Worm (Caenorhabditis elegans) whole organism, mixed stage, embryonic: ENCODE data around the gene C33D3.3.
A peak's percentile ranks its signal among the peaks of the same experiment; 100 is the strongest.

Experiments used
- M03D4.4 ChIP-seq: sonication (generic microtip); optimal IDR thresholded peaks from 2 replicates; lab custom pipeline; 2017; ENCODE audit warnings: mild to moderate bottlenecking, missing genetic modification characterization, missing compliant biosample characterization
- blmp-1 ChIP-seq: fragments of 150-350 bp; optimal IDR thresholded peaks from 2 replicates; lab custom pipeline; 2014; ENCODE audit warnings: missing biosample characterization, missing genetic modification characterization
- ceh-39 ChIP-seq: fragments of 150-350 bp; optimal IDR thresholded peaks from 2 replicates; lab custom pipeline; 2014; ENCODE audit warnings: missing biosample characterization, missing genetic modification characterization
- ceh-43 ChIP-seq: fragments of 200-800 bp; sonication (Bioruptor generic); optimal IDR thresholded peaks from 2 replicates; lab custom pipeline; 2018; ENCODE audit warnings: mild to moderate bottlenecking, missing genetic modification characterization, moderate library complexity, missing compliant biosample characterization
- ces-1 ChIP-seq: fragments of 150-350 bp; optimal IDR thresholded peaks from 2 replicates; lab custom pipeline; 2014; ENCODE audit warnings: missing biosample characterization, missing genetic modification reagents, missing genetic modification characterization
- drap-1 ChIP-seq: fragments of 200-800 bp; sonication (Bioruptor generic); optimal IDR thresholded peaks from 3 replicates; lab custom pipeline; 2018; ENCODE audit warnings: mild to moderate bottlenecking, missing genetic modification characterization, missing compliant biosample characterization
- elt-1 ChIP-seq: sonication (generic microtip); optimal IDR thresholded peaks from 2 replicates; lab custom pipeline; 2017; ENCODE audit warnings: missing genetic modification characterization, mild to moderate bottlenecking, missing compliant biosample characterization, antibody characterized with exemption, moderate library complexity, borderline replicate concordance; ENCODE audit not compliant: insufficient read depth
- elt-3 ChIP-seq: fragments of 150-350 bp; optimal IDR thresholded peaks from 2 replicates; lab custom pipeline; 2014; ENCODE audit warnings: missing biosample characterization, missing genetic modification characterization
- flh-1 ChIP-seq: fragments of 200-800 bp; sonication (Bioruptor generic); optimal IDR thresholded peaks from 2 replicates; lab custom pipeline; 2018; ENCODE audit warnings: mild to moderate bottlenecking, missing genetic modification characterization, moderate library complexity, missing compliant biosample characterization
- ham-2 ChIP-seq: fragments of 200-800 bp; sonication (Bioruptor generic); optimal IDR thresholded peaks from 2 replicates; lab custom pipeline; 2018; ENCODE audit warnings: mild to moderate bottlenecking, missing genetic modification characterization, missing compliant biosample characterization
- hlh-1 ChIP-seq: fragments of 150-350 bp; optimal IDR thresholded peaks from 2 replicates; lab custom pipeline; 2014; ENCODE audit warnings: missing biosample characterization, missing genetic modification reagents, missing genetic modification characterization
- lin-13 ChIP-seq: fragments of 150-350 bp; optimal IDR thresholded peaks from 2 replicates; lab custom pipeline; 2014; ENCODE audit warnings: missing biosample characterization, missing genetic modification characterization
- lin-32 ChIP-seq: fragments of 200-800 bp; sonication (Bioruptor generic); optimal IDR thresholded peaks from 2 replicates; lab custom pipeline; 2018; ENCODE audit warnings: mild to moderate bottlenecking, missing genetic modification characterization, missing compliant biosample characterization
- lsy-2 ChIP-seq: fragments of 150-350 bp; optimal IDR thresholded peaks from 2 replicates; lab custom pipeline; 2014; ENCODE audit warnings: missing biosample characterization, missing genetic modification characterization
- mab-5 ChIP-seq: fragments of 150-350 bp; optimal IDR thresholded peaks from 2 replicates; lab custom pipeline; 2014; ENCODE audit warnings: missing biosample characterization, missing genetic modification characterization
- mep-1 ChIP-seq: fragments of 150-350 bp; optimal IDR thresholded peaks from 2 replicates; lab custom pipeline; 2017; ENCODE audit warnings: missing biosample characterization, missing genetic modification reagents, missing genetic modification characterization, inconsistent platforms
- mls-2 ChIP-seq: sonication (generic microtip); optimal IDR thresholded peaks from 2 replicates; lab custom pipeline; 2016; ENCODE audit warnings: mild to moderate bottlenecking, missing genetic modification characterization, moderate library complexity, missing compliant biosample characterization
- nhr-2 ChIP-seq: fragments of 150-350 bp; optimal IDR thresholded peaks from 2 replicates; lab custom pipeline; 2014; ENCODE audit warnings: missing biosample characterization, missing genetic modification characterization
- nhr-237 ChIP-seq: fragments of 150-350 bp; optimal IDR thresholded peaks from 2 replicates; lab custom pipeline; 2014; ENCODE audit warnings: missing biosample characterization, missing genetic modification characterization
- nhr-28 ChIP-seq: fragments of 150-350 bp; optimal IDR thresholded peaks from 2 replicates; lab custom pipeline; 2014; ENCODE audit warnings: missing biosample characterization, missing genetic modification characterization
- nhr-76 ChIP-seq: sonication (generic microtip); optimal IDR thresholded peaks from 2 replicates; lab custom pipeline; 2017; ENCODE audit warnings: missing biosample characterization, missing genetic modification characterization
- pha-4 ChIP-seq: fragments of 150-350 bp; optimal IDR thresholded peaks from 2 replicates; lab custom pipeline; 2018; ENCODE audit warnings: missing biosample characterization, missing genetic modification reagents, missing genetic modification characterization
- sem-2 ChIP-seq: fragments of 200-800 bp; sonication (Bioruptor generic); optimal IDR thresholded peaks from 2 replicates; lab custom pipeline; 2018; ENCODE audit warnings: mild to moderate bottlenecking, missing genetic modification characterization, missing compliant biosample characterization
- snpc-4 ChIP-seq: fragments of 150-350 bp; optimal IDR thresholded peaks from 2 replicates; lab custom pipeline; 2014; ENCODE audit warnings: missing biosample characterization, missing genetic modification characterization
- sptf-1 ChIP-seq: sonication (generic microtip); optimal IDR thresholded peaks from 2 replicates; lab custom pipeline; 2017; ENCODE audit warnings: mild to moderate bottlenecking, missing genetic modification characterization, moderate library complexity, missing compliant biosample characterization
- tbx-8 ChIP-seq: fragments of 200-800 bp; sonication (Bioruptor generic); optimal IDR thresholded peaks from 2 replicates; lab custom pipeline; 2018; ENCODE audit warnings: mild to moderate bottlenecking, missing genetic modification characterization, moderate library complexity, missing compliant biosample characterization
- unc-120 ChIP-seq: sonication (generic microtip); optimal IDR thresholded peaks from 2 replicates; lab custom pipeline; 2017; ENCODE audit warnings: missing genetic modification characterization, missing compliant biosample characterization; ENCODE audit not compliant: poor library complexity, severe bottlenecking
- unc-39 ChIP-seq: fragments of 150-350 bp; optimal IDR thresholded peaks from 2 replicates; lab custom pipeline; 2014; ENCODE audit warnings: missing biosample characterization, missing genetic modification characterization
- unc-62 ChIP-seq: fragments of 150-350 bp; optimal IDR thresholded peaks from 2 replicates; lab custom pipeline; 2014; ENCODE audit warnings: missing biosample characterization, missing genetic modification reagents, missing genetic modification characterization
- zip-8 ChIP-seq: fragments of 150-350 bp; optimal IDR thresholded peaks from 2 replicates; lab custom pipeline; 2014; ENCODE audit warnings: missing biosample characterization, missing genetic modification characterization
- ztf-11 ChIP-seq: fragments of 150-350 bp; optimal IDR thresholded peaks from 2 replicates; lab custom pipeline; 2014; ENCODE audit warnings: missing biosample characterization, missing genetic modification characterization

The C33D3.3 gene

ce11 chrX:10514056-10514455 lies 28.9 kb downstream of the C33D3.3 start:
- TF ChIP-seq mab-5 (tag; lab: Kevin White, UChicago) (no peak), ces-1 (GFP tag; lab: Kevin White, UChicago) (peak; percentile 5), ceh-39 (tag; lab: Kevin White, UChicago) (no peak)

ce11 chrX:10514834-10515233 lies 29.7 kb downstream of the C33D3.3 start:
- no peak for TF ChIP-seq sptf-1 (tag; lab: Kevin White, UChicago)
- peak; percentile 57 for TF ChIP-seq lsy-2 (tag; lab: Kevin White, UChicago)
- TF ChIP-seq zip-8 (tag; lab: Kevin White, UChicago), result no peak
- no peak for TF ChIP-seq nhr-237 (tag; lab: Kevin White, UChicago)
- TF ChIP-seq nhr-28 (tag; lab: Kevin White, UChicago), result no peak
- TF ChIP-seq ceh-39 (tag; lab: Kevin White, UChicago), result no peak
- TF ChIP-seq ham-2 (GFP tag; lab: Kevin White, UChicago), result peak; percentile 3
- no peak for TF ChIP-seq unc-39 (tag; lab: Kevin White, UChicago)

ce11 chrX:10516549-10516948 lies 31.4 kb downstream of the C33D3.3 start:
- TF ChIP-seq blmp-1 (no peak), zip-8 (tag; lab: Kevin White, UChicago) (no peak), nhr-2 (tag; lab: Kevin White, UChicago) (peak; percentile 63), ham-2 (GFP tag; lab: Kevin White, UChicago) (no peak), snpc-4 (no peak), mep-1 (tag; lab: Kevin White, UChicago) (no peak), nhr-76 (no peak), hlh-1 (tag; lab: Kevin White, UChicago) (no peak)

- TF ChIP-seq unc-120 (tag; lab: Kevin White, UChicago) (no peak), nhr-28 (tag; lab: Kevin White, UChicago) (no peak), ceh-39 (tag; lab: Kevin White, UChicago) (no peak), unc-62 (GFP tag; lab: Kevin White, UChicago) (peak; percentile 92), lin-13 (tag; lab: Kevin White, UChicago) (no peak), tbx-8 (no peak), nhr-76 (no peak), elt-3 (tag; lab: Kevin White, UChicago) (no peak), blmp-1 (no peak), ztf-11 (tag; lab: Kevin White, UChicago) (no peak), nhr-2 (tag; lab: Kevin White, UChicago) (peak; percentile 69), elt-1 (peak; percentile 91), lsy-2 (tag; lab: Kevin White, UChicago) (no peak)
- TF ChIP-seq, all 35 proteins: peak for 3
Measured at ce11 chrX:10520185-10520584, 35.0 kb downstream of the C33D3.3 start.

ce11 chrX:10521313-10521712 lies 36.2 kb downstream of the C33D3.3 start, which contains the start of gene F14F3.4:
Gene F14F3.4, minus strand, starts transcription at chrX:10521413.
- TF ChIP-seq elt-3 (tag; lab: Kevin White, UChicago) (no peak), zip-8 (tag; lab: Kevin White, UChicago) (no peak), pha-4 (tag; lab: Kevin White, UChicago) (no peak), unc-39 (tag; lab: Kevin White, UChicago) (no peak), ceh-43 (no peak), unc-120 (tag; lab: Kevin White, UChicago) (no peak), drap-1 (GFP tag; lab: Kevin White, UChicago) (no peak), flh-1 (GFP tag; lab: Kevin White, UChicago) (no peak), sem-2 (GFP tag; lab: Kevin White, UChicago) (no peak), lin-13 (tag; lab: Kevin White, UChicago) (no peak), nhr-237 (tag; lab: Kevin White, UChicago) (no peak), nhr-76 (no peak), blmp-1 (no peak), sptf-1 (tag; lab: Kevin White, UChicago) (no peak)

- TF ChIP-seq nhr-28 (tag; lab: Kevin White, UChicago) (no peak), elt-3 (tag; lab: Kevin White, UChicago) (no peak), mls-2 (peak; percentile 42), lin-32 (GFP tag; lab: Kevin White, UChicago) (peak; percentile 49), nhr-2 (tag; lab: Kevin White, UChicago) (no peak), ces-1 (GFP tag; lab: Kevin White, UChicago) (peak; percentile 9), unc-120 (tag; lab: Kevin White, UChicago) (peak; percentile 38), flh-1 (GFP tag; lab: Kevin White, UChicago) (no peak), hlh-1 (tag; lab: Kevin White, UChicago) (peak; percentile 66), lsy-2 (tag; lab: Kevin White, UChicago) (peak; percentile 2), lin-13 (tag; lab: Kevin White, UChicago) (peak; percentile 76), blmp-1 (no peak), unc-39 (tag; lab: Kevin White, UChicago) (no peak), ham-2 (GFP tag; lab: Kevin White, UChicago) (no peak), mep-1 (tag; lab: Kevin White, UChicago) (peak; percentile 68), pha-4 (tag; lab: Kevin White, UChicago) (peak; percentile 37), M03D4.4 (tag; lab: Kevin White, UChicago) (peak; percentile 59), sptf-1 (tag; lab: Kevin White, UChicago) (peak; percentile 52), snpc-4 (no peak), unc-62 (GFP tag; lab: Kevin White, UChicago) (no peak), mab-5 (tag; lab: Kevin White, UChicago) (no peak), elt-1 (no peak)
Measured at ce11 chrX:10524483-10524948, 39.4 kb downstream of the C33D3.3 start, which contains the start of the genes mboa-7 and git-1. Gene mboa-7, minus strand, starts transcription at chrX:10524565. Gene git-1, plus strand, starts transcription at chrX:10524898.
